Worm (Caenorhabditis elegans): ENCODE data around the gene C36B7.1.

Gene C36B7.1

DNA sequence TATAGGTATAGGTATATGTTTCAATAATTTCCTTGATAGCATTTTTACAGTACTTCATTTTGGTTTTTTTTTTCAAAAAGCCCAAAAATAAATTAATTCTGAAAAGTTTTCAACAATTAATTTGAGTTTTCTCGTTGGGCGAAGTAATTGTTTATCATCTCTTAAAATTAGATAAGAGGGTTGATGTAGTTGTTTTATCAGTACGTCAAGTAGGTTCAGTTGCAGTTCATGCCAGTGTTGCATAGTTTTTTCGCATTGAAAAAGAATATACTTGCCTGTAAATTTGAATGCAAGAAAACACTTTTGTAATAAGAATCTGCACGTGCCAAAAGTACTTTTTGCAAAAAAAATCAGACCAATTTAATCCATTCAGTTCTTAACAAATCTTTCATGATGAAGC, 12.5 kb downstream of the C36B7.1 start:
- TF ChIP-seq elt-2 (tag; optimal IDR thresholded peaks at IDR 0.05): peak; percentile 66
- no peak for TF ChIP-seq hlh-13 (GFP tag; optimal IDR thresholded peaks at IDR 0.05)
- no peak for TF ChIP-seq rnt-1 (tag; optimal IDR thresholded peaks at IDR 0.05)
- no peak for TF ChIP-seq ceh-45 (GFP tag; IDR thresholded peaks at IDR 0.05)
- TF ChIP-seq nhr-232 (tag; optimal IDR thresholded peaks at IDR 0.05): no peak
- no peak for TF ChIP-seq ceh-6 (GFP tag; optimal IDR thresholded peaks at IDR 0.05)

ce11 chrX:7126348-7126747, 13.7 kb downstream of the C36B7.1 start, which contains the start of gene ist-1:
TSS of gene ist-1 (plus strand) at chrX:7126648.
- no peak for TF ChIP-seq lin-11 (tag; optimal IDR thresholded peaks at IDR 0.05)
- no peak for TF ChIP-seq unc-86 (tag; optimal IDR thresholded peaks at IDR 0.05)
- no peak for TF ChIP-seq pax-1 (tag; optimal IDR thresholded peaks at IDR 0.05)
- TF ChIP-seq pha-4 (tag; optimal IDR thresholded peaks at IDR 0.05): no peak
- no peak for TF ChIP-seq ahr-1 (tag; optimal IDR thresholded peaks at IDR 0.05)
- no peak for TF ChIP-seq ceh-2 (tag; optimal IDR thresholded peaks at IDR 0.05)
- no peak for TF ChIP-seq eyg-1 (tag; optimal IDR thresholded peaks at IDR 0.05)
- no peak for TF ChIP-seq rnt-1 (tag; optimal IDR thresholded peaks at IDR 0.05)
- TF ChIP-seq F13H6.1 (tag; optimal IDR thresholded peaks at IDR 0.05): no peak
- no peak for TF ChIP-seq ets-4 (tag; optimal IDR thresholded peaks at IDR 0.05)
- no peak for TF ChIP-seq npax-4 (tag; optimal IDR thresholded peaks at IDR 0.05)
- no peak for TF ChIP-seq unc-3 (GFP tag; conservative IDR thresholded peaks at IDR 0.05)
- TF ChIP-seq unc-3 (tag; optimal IDR thresholded peaks at IDR 0.05): no peak
- TF ChIP-seq ceh-24 (tag; optimal IDR thresholded peaks at IDR 0.05): no peak
- no peak for TF ChIP-seq ceh-45 (GFP tag; IDR thresholded peaks at IDR 0.05)
- TF ChIP-seq hlh-6 (tag; optimal IDR thresholded peaks at IDR 0.05): no peak
- no peak for TF ChIP-seq ama-1 (optimal IDR thresholded peaks at IDR 0.05)
- no peak for TF ChIP-seq nfya-1 (tag; optimal IDR thresholded peaks at IDR 0.05)
- TF ChIP-seq T23F11.4 (GFP tag; optimal IDR thresholded peaks at IDR 0.05): no peak
- no peak for TF ChIP-seq syd-9 (tag; optimal IDR thresholded peaks at IDR 0.05)
- TF ChIP-seq che-1 (tag; optimal IDR thresholded peaks at IDR 0.05): no peak

- TF ChIP-seq Y22D7AL.16 (tag; optimal IDR thresholded peaks at IDR 0.05) (no peak), eyg-1 (tag; optimal IDR thresholded peaks at IDR 0.05) (no peak)
Measured at ce11 chrX:7128615-7129014, 15.9 kb downstream of the C36B7.1 start.

DNA sequence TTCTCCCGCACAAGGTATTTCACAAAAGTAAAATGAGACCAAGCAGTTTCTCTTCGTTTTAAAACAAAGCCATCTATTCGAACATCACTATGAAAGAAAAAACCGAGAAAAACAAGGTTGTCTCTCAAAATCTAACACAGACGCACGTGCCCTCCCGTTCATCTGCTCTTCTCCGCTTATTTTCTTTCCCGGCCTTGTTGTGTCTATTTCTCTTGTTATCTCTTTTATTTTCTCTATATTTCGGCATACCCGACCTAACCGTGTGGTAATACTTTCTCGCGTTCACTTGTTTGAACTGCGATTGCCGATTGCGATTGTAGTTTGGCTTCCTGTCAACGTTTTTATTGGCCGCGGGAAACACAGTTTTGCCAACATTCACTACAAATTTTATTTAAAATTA, 16.8 kb downstream of the C36B7.1 start:
- TF ChIP-seq ceh-9 (tag; optimal IDR thresholded peaks at IDR 0.05): no peak

DNA sequence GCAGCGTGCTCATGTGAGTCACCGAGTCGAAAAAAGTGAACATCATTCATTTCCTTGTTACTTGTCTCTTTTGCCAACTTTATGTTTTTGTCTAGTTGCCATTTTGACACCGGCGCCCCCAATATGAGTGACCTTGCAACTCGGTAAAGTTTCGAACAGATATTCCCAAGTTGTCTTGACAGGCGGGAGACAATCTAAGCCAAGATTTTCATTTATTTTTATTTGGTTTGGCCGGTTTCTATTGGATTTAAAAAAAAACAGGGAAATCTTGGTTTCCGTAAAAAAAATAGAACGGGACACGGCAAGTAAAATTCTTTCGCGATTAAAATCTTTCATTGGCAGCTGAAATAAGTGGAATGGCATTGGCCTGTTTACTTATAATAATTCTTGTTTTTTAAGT, 18.5 kb downstream of the C36B7.1 start:
- TF ChIP-seq K02D7.2 (tag; optimal IDR thresholded peaks at IDR 0.05): no peak
- no peak for TF ChIP-seq C08G9.2 (tag; optimal IDR thresholded peaks at IDR 0.05)
- TF ChIP-seq unc-3 (GFP tag; conservative IDR thresholded peaks at IDR 0.05): no peak
- TF ChIP-seq unc-3 (tag; optimal IDR thresholded peaks at IDR 0.05): no peak
- TF ChIP-seq T23F11.4 (GFP tag; optimal IDR thresholded peaks at IDR 0.05): no peak

DNA sequence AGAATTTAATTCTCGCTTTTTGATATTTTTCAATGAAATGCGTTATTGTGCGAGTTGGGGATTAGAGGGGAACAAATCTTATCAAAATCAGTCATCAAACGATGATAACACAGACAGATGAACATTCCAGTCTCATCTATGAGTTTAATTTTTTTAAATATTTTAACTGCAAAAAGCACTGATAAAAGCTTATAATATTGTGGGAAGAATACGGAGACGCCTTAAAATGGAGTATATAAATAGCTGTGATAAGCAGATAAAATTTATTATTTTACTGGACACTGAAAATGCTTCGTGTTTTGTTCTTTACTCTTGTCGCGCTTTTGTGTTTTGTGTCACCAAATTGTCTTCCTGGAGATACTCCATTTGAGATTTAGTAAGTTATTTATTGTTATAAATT, 26.9 kb downstream of the C36B7.1 start, which contains the start of gene clec-86:
TSS of gene clec-86 (plus strand) at position 262 of the 400 bp plus-strand sequence.
- peak; percentile 23 for TF ChIP-seq pqm-1 (tag; optimal IDR thresholded peaks at IDR 0.05)
- no peak for TF ChIP-seq sox-2 (GFP tag; IDR thresholded peaks at IDR 0.05)
- TF ChIP-seq ceh-30 (tag; optimal IDR thresholded peaks at IDR 0.05): no peak
- TF ChIP-seq elt-2 (tag; optimal IDR thresholded peaks at IDR 0.05): peak; percentile 53
- TF ChIP-seq hlh-13 (GFP tag; optimal IDR thresholded peaks at IDR 0.05): no peak
- TF ChIP-seq K09A11.1 (tag; optimal IDR thresholded peaks at IDR 0.05; ENCODE audit: insufficient read depth): no peak
- TF ChIP-seq npax-4 (tag; optimal IDR thresholded peaks at IDR 0.05): no peak
- no peak for TF ChIP-seq eyg-1 (tag; optimal IDR thresholded peaks at IDR 0.05)
- TF ChIP-seq lim-6 (tag; optimal IDR thresholded peaks at IDR 0.05): no peak
- no peak for TF ChIP-seq ama-1 (optimal IDR thresholded peaks at IDR 0.05)
- TF ChIP-seq dve-1 (tag; optimal IDR thresholded peaks at IDR 0.05): peak; percentile 3
- TF ChIP-seq hlh-6 (tag; optimal IDR thresholded peaks at IDR 0.05): no peak
- no peak for TF ChIP-seq ceh-24 (tag; optimal IDR thresholded peaks at IDR 0.05)
- TF ChIP-seq tbx-2 (tag; optimal IDR thresholded peaks at IDR 0.05): no peak
- no peak for TF ChIP-seq T23F11.4 (GFP tag; optimal IDR thresholded peaks at IDR 0.05)
- TF ChIP-seq nhr-11 (tag; optimal IDR thresholded peaks at IDR 0.05): no peak
- no peak for TF ChIP-seq fkh-10 (GFP tag; optimal IDR thresholded peaks at IDR 0.05)
- TF ChIP-seq unc-42 (tag; optimal IDR thresholded peaks at IDR 0.05): no peak
- no peak for TF ChIP-seq mec-3 (tag; optimal IDR thresholded peaks at IDR 0.05; ENCODE audit: borderline replicate concordance)
- TF ChIP-seq pha-2 (tag; optimal IDR thresholded peaks at IDR 0.05): no peak
- TF ChIP-seq madf-2 (tag; optimal IDR thresholded peaks at IDR 0.05): no peak
- TF ChIP-seq ahr-1 (tag; optimal IDR thresholded peaks at IDR 0.05): no peak
- TF ChIP-seq tbx-7 (tag; optimal IDR thresholded peaks at IDR 0.05): no peak
